Worm (Caenorhabditis elegans): ENCODE results near the gene Y57G11B.5.

Y57G11B.5 gene

ce11 chrIV:14611892-14612497 is 37.4 kb downstream of the Y57G11B.5 start:
- TF ChIP-seq ceh-13 (GFP tag; optimal IDR thresholded peaks at IDR 0.05) (no peak), sea-1 (GFP tag; conservative IDR thresholded peaks at IDR 0.05) (no peak), hnd-1 (tag; optimal IDR thresholded peaks at IDR 0.05) (no peak), ceh-36 (tag; optimal IDR thresholded peaks at IDR 0.05) (no peak), F13C5.2 (tag; optimal IDR thresholded peaks at IDR 0.05) (no peak), ama-1 (optimal IDR thresholded peaks at IDR 0.05) (no peak), B0310.2 (tag; optimal IDR thresholded peaks at IDR 0.05) (no peak), hmbx-1 (tag; optimal IDR thresholded peaks at IDR 0.05) (no peak), flt-1 (GFP tag; IDR thresholded peaks at IDR 0.05) (no peak), tbx-37 (GFP tag; conservative IDR thresholded peaks at IDR 0.05) (no peak), ets-7 (tag; optimal IDR thresholded peaks at IDR 0.05) (no peak), hmg-4 (GFP tag; optimal IDR thresholded peaks at IDR 0.05) (no peak), aly-1 (tag; optimal IDR thresholded peaks at IDR 0.05) (no peak), tra-4 (tag; optimal IDR thresholded peaks at IDR 0.05) (no peak), scrt-1 (GFP tag; IDR thresholded peaks at IDR 0.05) (no peak), pes-1 (GFP tag; IDR thresholded peaks at IDR 0.05) (no peak), tbx-11 (GFP tag; IDR thresholded peaks at IDR 0.05) (no peak)

ce11 chrIV:14612547-14613329 is 38.1 kb downstream of the Y57G11B.5 start:
- no peak for TF ChIP-seq aly-1 (tag; optimal IDR thresholded peaks at IDR 0.05)
- TF ChIP-seq hmg-4 (GFP tag; optimal IDR thresholded peaks at IDR 0.05): no peak
- TF ChIP-seq ceh-13 (GFP tag; optimal IDR thresholded peaks at IDR 0.05): no peak
- no peak for TF ChIP-seq flt-1 (GFP tag; IDR thresholded peaks at IDR 0.05)
- no peak for TF ChIP-seq ama-1 (optimal IDR thresholded peaks at IDR 0.05)
- no peak for TF ChIP-seq ceh-36 (tag; optimal IDR thresholded peaks at IDR 0.05)
- no peak for TF ChIP-seq hnd-1 (tag; optimal IDR thresholded peaks at IDR 0.05)
- TF ChIP-seq B0310.2 (tag; optimal IDR thresholded peaks at IDR 0.05): no peak
- TF ChIP-seq tbx-37 (GFP tag; conservative IDR thresholded peaks at IDR 0.05): no peak
- no peak for TF ChIP-seq tra-4 (tag; optimal IDR thresholded peaks at IDR 0.05)
- no peak for TF ChIP-seq pes-1 (GFP tag; IDR thresholded peaks at IDR 0.05)
- TF ChIP-seq scrt-1 (GFP tag; IDR thresholded peaks at IDR 0.05): no peak
- no peak for TF ChIP-seq sea-1 (GFP tag; conservative IDR thresholded peaks at IDR 0.05)
- no peak for TF ChIP-seq F13C5.2 (tag; optimal IDR thresholded peaks at IDR 0.05)
- TF ChIP-seq hmbx-1 (tag; optimal IDR thresholded peaks at IDR 0.05): no peak

DNA sequence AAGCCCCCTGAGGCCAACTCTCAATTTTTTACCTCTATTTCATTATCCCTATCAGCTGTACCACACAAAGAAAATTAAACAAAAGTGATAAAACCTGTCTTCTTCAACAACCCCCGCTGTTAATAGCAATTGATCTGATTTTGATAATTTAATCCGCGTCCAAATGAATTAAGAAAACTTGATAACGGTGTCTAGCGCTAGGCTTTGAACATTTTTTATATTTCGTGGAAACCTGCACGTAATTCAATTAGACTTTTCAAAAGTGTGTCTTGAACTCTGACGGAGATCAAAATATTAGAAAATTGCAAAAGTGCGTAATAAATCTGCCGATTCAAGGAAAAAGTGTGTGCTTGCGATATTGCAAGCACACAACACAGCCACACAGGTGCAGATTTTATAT is 38.8 kb downstream of the Y57G11B.5 start:
- TF ChIP-seq scrt-1 (GFP tag; IDR thresholded peaks at IDR 0.05) (no peak), flt-1 (GFP tag; IDR thresholded peaks at IDR 0.05) (no peak), hmbx-1 (tag; optimal IDR thresholded peaks at IDR 0.05) (no peak), ets-7 (tag; optimal IDR thresholded peaks at IDR 0.05) (no peak), aly-1 (tag; optimal IDR thresholded peaks at IDR 0.05) (no peak), B0310.2 (tag; optimal IDR thresholded peaks at IDR 0.05) (no peak), ama-1 (optimal IDR thresholded peaks at IDR 0.05) (no peak), F13C5.2 (tag; optimal IDR thresholded peaks at IDR 0.05) (no peak)

ce11 chrIV:14614176-14614740 is 39.6 kb downstream of the Y57G11B.5 start:
- no peak for TF ChIP-seq ets-7 (tag; optimal IDR thresholded peaks at IDR 0.05)
- TF ChIP-seq sea-1 (GFP tag; conservative IDR thresholded peaks at IDR 0.05): no peak
- no peak for TF ChIP-seq hmbx-1 (tag; optimal IDR thresholded peaks at IDR 0.05)
- no peak for TF ChIP-seq tbx-37 (GFP tag; conservative IDR thresholded peaks at IDR 0.05)
- no peak for TF ChIP-seq aly-1 (tag; optimal IDR thresholded peaks at IDR 0.05)
- TF ChIP-seq flt-1 (GFP tag; IDR thresholded peaks at IDR 0.05): no peak
- TF ChIP-seq hnd-1 (tag; optimal IDR thresholded peaks at IDR 0.05): no peak
- TF ChIP-seq ceh-13 (GFP tag; optimal IDR thresholded peaks at IDR 0.05): no peak
- no peak for TF ChIP-seq pes-1 (GFP tag; IDR thresholded peaks at IDR 0.05)
- no peak for TF ChIP-seq B0310.2 (tag; optimal IDR thresholded peaks at IDR 0.05)
- no peak for TF ChIP-seq tra-4 (tag; optimal IDR thresholded peaks at IDR 0.05)
- TF ChIP-seq F13C5.2 (tag; optimal IDR thresholded peaks at IDR 0.05): no peak
- no peak for TF ChIP-seq ceh-36 (tag; optimal IDR thresholded peaks at IDR 0.05)
- no peak for TF ChIP-seq tbx-11 (GFP tag; IDR thresholded peaks at IDR 0.05)

DNA sequence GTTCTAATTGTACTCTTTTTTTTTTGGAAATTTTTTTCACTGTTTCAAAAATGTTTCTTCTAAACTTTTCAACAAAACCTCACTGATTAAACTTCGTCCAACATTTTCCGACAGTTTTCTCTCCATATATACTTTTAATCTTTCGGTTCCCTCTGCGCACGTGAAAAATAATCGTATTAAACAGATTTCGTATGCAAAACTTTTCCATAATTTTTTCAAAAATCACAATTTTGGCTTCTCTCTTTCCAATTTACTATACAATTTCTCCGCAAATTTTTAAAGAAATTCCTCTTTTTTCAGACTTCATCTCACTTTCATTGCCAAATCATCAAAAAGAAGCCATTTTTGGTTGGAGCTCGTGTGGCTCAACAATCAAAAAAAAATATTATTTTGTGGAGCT is 41.7 kb downstream of the Y57G11B.5 start, which contains the start of gene dmd-6:
dmd-6 (plus strand) TSS at position 301 of the 400 bp plus-strand sequence.
- no peak for TF ChIP-seq hnd-1 (tag; optimal IDR thresholded peaks at IDR 0.05)

ce11 chrIV:14617059-14617458 is 42.4 kb downstream of the Y57G11B.5 start:
- TF ChIP-seq ama-1 (optimal IDR thresholded peaks at IDR 0.05) (no peak), aly-1 (tag; optimal IDR thresholded peaks at IDR 0.05) (no peak), flt-1 (GFP tag; IDR thresholded peaks at IDR 0.05) (no peak), hmbx-1 (tag; optimal IDR thresholded peaks at IDR 0.05) (no peak), B0310.2 (tag; optimal IDR thresholded peaks at IDR 0.05) (no peak), ceh-36 (tag; optimal IDR thresholded peaks at IDR 0.05) (no peak), scrt-1 (GFP tag; IDR thresholded peaks at IDR 0.05) (no peak), pes-1 (GFP tag; IDR thresholded peaks at IDR 0.05) (no peak), tbx-37 (GFP tag; conservative IDR thresholded peaks at IDR 0.05) (no peak), tra-4 (tag; optimal IDR thresholded peaks at IDR 0.05) (no peak), hmg-4 (GFP tag; optimal IDR thresholded peaks at IDR 0.05) (no peak), F13C5.2 (tag; optimal IDR thresholded peaks at IDR 0.05) (no peak), ceh-13 (GFP tag; optimal IDR thresholded peaks at IDR 0.05) (no peak), ets-7 (tag; optimal IDR thresholded peaks at IDR 0.05) (no peak), sea-1 (GFP tag; conservative IDR thresholded peaks at IDR 0.05) (no peak), tbx-11 (GFP tag; IDR thresholded peaks at IDR 0.05) (no peak), hnd-1 (tag; optimal IDR thresholded peaks at IDR 0.05) (no peak)

- no peak for TF ChIP-seq ama-1 (optimal IDR thresholded peaks at IDR 0.05)
- no peak for TF ChIP-seq hmbx-1 (tag; optimal IDR thresholded peaks at IDR 0.05)
Measured at ce11 chrIV:14617498-14617897, 42.9 kb downstream of the Y57G11B.5 start.

Measured in whole organism, early embryonic.